Fruit fly (Drosophila melanogaster) whole organism, wandering third instar larva: ENCODE results near the gene slam.

Experiments
- Abd-B ChIP-seq: fragments of >200 bp; optimal IDR thresholded peaks from 2 replicates; lab custom pipeline; 2017; ENCODE audit warnings: missing biosample characterization, missing genetic modification characterization
- CG32264 ChIP-seq: fragments of 200-800 bp; sonication (Bioruptor generic); optimal IDR thresholded peaks from 2 replicates; lab custom pipeline; 2016; ENCODE audit warnings: missing biosample characterization, missing genetic modification characterization
- CG9705 ChIP-seq: fragments of 200-800 bp; sonication (Bioruptor generic); optimal IDR thresholded peaks from 2 replicates; lab custom pipeline; 2018; ENCODE audit warnings: missing biosample characterization, mild to moderate bottlenecking, missing genetic modification characterization
- CrebA ChIP-seq: fragments of 200-800 bp; sonication (Bioruptor generic); optimal IDR thresholded peaks from 2 replicates; lab custom pipeline; 2016; ENCODE audit warnings: missing biosample characterization, mild to moderate bottlenecking, missing genetic modification characterization, borderline replicate concordance
- Dfd ChIP-seq: fragments of >200 bp; optimal IDR thresholded peaks from 2 replicates; lab custom pipeline; 2017; ENCODE audit warnings: missing biosample characterization, missing genetic modification characterization
- Dif ChIP-seq: fragments of 200-275, 200-300 bp; sonication (Bioruptor generic); optimal IDR thresholded peaks from 2 replicates; lab custom pipeline; 2018; ENCODE audit warnings: missing biosample characterization, missing genetic modification characterization; ENCODE audit not compliant: partially characterized antibody
- GATAd ChIP-seq: sonication (Bioruptor generic); optimal IDR thresholded peaks from 2 replicates; lab custom pipeline; 2016; ENCODE audit warnings: missing biosample characterization, missing genetic modification characterization
- Hr78 ChIP-seq: fragments of >200 bp; optimal IDR thresholded peaks from 2 replicates; lab custom pipeline; 2017; ENCODE audit warnings: missing biosample characterization, missing genetic modification characterization
- Hr83 ChIP-seq: fragments of 200-300 bp; sonication (Bioruptor generic); optimal IDR thresholded peaks from 2 replicates; lab custom pipeline; 2016; ENCODE audit warnings: missing biosample characterization, mild to moderate bottlenecking, missing genetic modification characterization, moderate library complexity; ENCODE audit not compliant: poor library complexity, severe bottlenecking
- Jra ChIP-seq: sonication (Bioruptor generic); optimal IDR thresholded peaks from 2 replicates; lab custom pipeline; 2016; ENCODE audit warnings: missing biosample characterization, missing genetic modification characterization
- Mio ChIP-seq: sonication (Bioruptor generic); optimal IDR thresholded peaks from 2 replicates; lab custom pipeline; 2016; ENCODE audit warnings: missing biosample characterization, missing genetic modification characterization
- Myc ChIP-seq: fragments of >200 bp; optimal IDR thresholded peaks from 2 replicates; lab custom pipeline; 2017
- N ChIP-seq: fragments of >200 bp; optimal IDR thresholded peaks from 2 replicates; lab custom pipeline; 2018; ENCODE audit warnings: missing biosample characterization, missing external identifiers, missing genetic modification characterization
- OdsH ChIP-seq: fragments of 200-800 bp; sonication (Bioruptor generic); optimal IDR thresholded peaks from 2 replicates; lab custom pipeline; 2016; ENCODE audit warnings: missing biosample characterization, mild to moderate bottlenecking, missing genetic modification characterization
- Rel ChIP-seq, 2 experiments: fragments of 200-800 bp; sonication (Bioruptor generic) in 1 of 2; optimal IDR thresholded peaks; 2 replicates in 1 of 2; 3 replicates in 1 of 2; lab custom pipeline; 2016 to 2019; ENCODE audit warnings: mild to moderate bottlenecking in 2 of 2, missing biosample characterization in 2 of 2, missing genetic modification characterization in 2 of 2, moderate library complexity in 1 of 2
- Sp1 ChIP-seq: fragments of 200-800 bp; sonication (Bioruptor generic); optimal IDR thresholded peaks from 3 replicates; lab custom pipeline; 2019; ENCODE audit warnings: missing biosample characterization, mild to moderate bottlenecking, missing genetic modification characterization, moderate library complexity
- Vsx2 ChIP-seq: fragments of 200-300, 225-300 bp; sonication (Bioruptor generic); optimal IDR thresholded peaks from 2 replicates; lab custom pipeline; 2018; ENCODE audit warnings: missing biosample characterization, missing genetic modification characterization; ENCODE audit not compliant: partially characterized antibody
- br ChIP-seq: fragments of 200-800 bp; sonication (Bioruptor generic); optimal IDR thresholded peaks from 2 replicates; lab custom pipeline; 2016; ENCODE audit warnings: missing biosample characterization, missing genetic modification characterization
- dl ChIP-seq, 2 experiments: fragments of 175-275, 200-275 bp in 1 of 2; fragments of 200-275 bp in 1 of 2; sonication (Bioruptor generic); optimal IDR thresholded peaks; lab custom pipeline; 2018; ENCODE audit warnings: mild to moderate bottlenecking in 2 of 2, missing biosample characterization in 2 of 2, missing genetic modification characterization in 2 of 2, moderate library complexity in 2 of 2; ENCODE audit not compliant: partially characterized antibody in 2 of 2, insufficient read depth in 1 of 2
- dmrt93B ChIP-seq: fragments of 200-800 bp; sonication (Bioruptor generic); optimal IDR thresholded peaks from 2 replicates; lab custom pipeline; 2018; ENCODE audit warnings: missing biosample characterization, mild to moderate bottlenecking, missing genetic modification characterization
- ey ChIP-seq: fragments of 200-800 bp; sonication (Bioruptor generic); optimal IDR thresholded peaks from 2 replicates; lab custom pipeline; 2016; ENCODE audit warnings: missing biosample characterization, missing genetic modification characterization
- fru ChIP-seq: fragments of 200-800 bp; sonication (Bioruptor generic); optimal IDR thresholded peaks from 3 replicates; lab custom pipeline; 2016; ENCODE audit warnings: missing biosample characterization, mild to moderate bottlenecking, missing genetic modification characterization
- h ChIP-seq: fragments of 200-800 bp; sonication (Bioruptor generic); optimal IDR thresholded peaks from 3 replicates; lab custom pipeline; 2016; ENCODE audit warnings: missing biosample characterization, mild to moderate bottlenecking, missing genetic modification characterization
- lola ChIP-seq: fragments of >200 bp; optimal IDR thresholded peaks from 2 replicates; lab custom pipeline; 2017; ENCODE audit warnings: missing biosample characterization, missing genetic modification characterization
- psq ChIP-seq: fragments of 200-800 bp; sonication (Bioruptor generic); optimal IDR thresholded peaks from 3 replicates; lab custom pipeline; 2017; ENCODE audit warnings: missing biosample characterization, mild to moderate bottlenecking, missing genetic modification characterization, moderate library complexity
- rgr ChIP-seq: fragments of 200-800 bp; sonication (Bioruptor generic); optimal IDR thresholded peaks from 3 replicates; lab custom pipeline; 2016; ENCODE audit warnings: missing biosample characterization, mild to moderate bottlenecking, missing genetic modification characterization
- sage ChIP-seq: fragments of 200-800 bp; sonication (Bioruptor generic); optimal IDR thresholded peaks from 2 replicates; lab custom pipeline; 2016; ENCODE audit warnings: missing biosample characterization, mild to moderate bottlenecking, missing genetic modification characterization
- sv ChIP-seq: fragments of 200-800 bp; sonication (Bioruptor generic); optimal IDR thresholded peaks from 3 replicates; lab custom pipeline; 2016; ENCODE audit warnings: missing biosample characterization, missing genetic modification characterization
- tai ChIP-seq: sonication (Bioruptor generic); optimal IDR thresholded peaks from 2 replicates; lab custom pipeline; 2016; ENCODE audit warnings: missing biosample characterization, missing genetic modification characterization
- usp ChIP-seq: fragments of >200 bp; optimal IDR thresholded peaks from 2 replicates; lab custom pipeline; 2017; ENCODE audit warnings: missing biosample characterization, missing genetic modification characterization
- woc ChIP-seq: sonication (Bioruptor generic); optimal IDR thresholded peaks from 2 replicates; lab custom pipeline; 2016; ENCODE audit warnings: missing biosample characterization, mild to moderate bottlenecking, missing genetic modification characterization

slam gene

dm6 chr2L:6360059-6360458 is 12.1 kb upstream of the slam start:
- TF ChIP-seq rgr, result no peak

- no peak for TF ChIP-seq Dfd (GFP tag; lab: Kevin White, UChicago)
- TF ChIP-seq br, result no peak
- TF ChIP-seq h, result no peak
- no peak for TF ChIP-seq sage (GFP tag; lab: Kevin White, UChicago)
- TF ChIP-seq GATAd (GFP tag; lab: Kevin White, UChicago), result no peak
- TF ChIP-seq Hr78 (GFP tag; lab: Kevin White, UChicago), result no peak
- TF ChIP-seq Vsx2 (GFP tag; lab: Kevin White, UChicago), result no peak
- TF ChIP-seq CG32264, result no peak
- no peak for TF ChIP-seq N (GFP tag; lab: Kevin White, UChicago)
- TF ChIP-seq Myc (lab: Kevin White, UChicago), result no peak
These were observed 5.3 kb upstream of the slam start for dm6 chr2L:6366924-6367323.

- TF ChIP-seq psq (GFP tag; lab: Kevin White, UChicago) (no peak), Rel (GFP tag; optimal IDR thresholded peaks at IDR 0.05; lab: Kevin White, UChicago) (no peak), Rel (tag; optimal IDR thresholded peaks at IDR 0.05; lab: Kevin White, UChicago) (peak; percentile 65), ey (GFP tag; lab: Kevin White, UChicago) (no peak), N (GFP tag; lab: Kevin White, UChicago) (no peak), lola (GFP tag; lab: Kevin White, UChicago) (no peak), h (no peak)
- TF ChIP-seq, all 38 proteins: peak for 1
These were observed 4.7 kb upstream of the slam start, which contains the start of gene Nepl4 for dm6 chr2L:6367478-6367932. Gene Nepl4, plus strand, starts transcription at chr2L:6367882.

- TF ChIP-seq fru (GFP tag; lab: Kevin White, UChicago), result no peak
- TF ChIP-seq dmrt93B (GFP tag; lab: Kevin White, UChicago), result no peak
These were observed 2.9 kb upstream of the slam start for dm6 chr2L:6369286-6369685.

dm6 chr2L:6371025-6371641 is 1.1 kb upstream of the slam start:
- TF ChIP-seq tai (GFP tag; lab: Kevin White, UChicago) (no peak), Rel (GFP tag; optimal IDR thresholded peaks at IDR 0.05; lab: Kevin White, UChicago) (no peak), Rel (tag; optimal IDR thresholded peaks at IDR 0.05; lab: Kevin White, UChicago) (peak; percentile 2)

dm6 chr2L:6373141-6373540 is 953 bp downstream of the slam start:
- TF ChIP-seq usp (GFP tag; lab: Kevin White, UChicago) (no peak), OdsH (GFP tag; lab: Kevin White, UChicago) (no peak), Sp1 (GFP tag; lab: Kevin White, UChicago) (no peak)

dm6 chr2L:6379197-6379596 is 7.0 kb downstream of the slam start:
- TF ChIP-seq N (GFP tag; lab: Kevin White, UChicago) (no peak), Jra (GFP tag; lab: Kevin White, UChicago) (no peak), OdsH (GFP tag; lab: Kevin White, UChicago) (no peak), Mio (GFP tag; lab: Kevin White, UChicago) (no peak), Dif (no peak), CrebA (no peak), sage (GFP tag; lab: Kevin White, UChicago) (no peak), sv (no peak), woc (GFP tag; lab: Kevin White, UChicago) (no peak), fru (GFP tag; lab: Kevin White, UChicago) (no peak), Abd-B (GFP tag; lab: Kevin White, UChicago) (no peak), CG9705 (GFP tag; lab: Kevin White, UChicago) (no peak), Hr83 (GFP tag; lab: Kevin White, UChicago) (no peak), ey (GFP tag; lab: Kevin White, UChicago) (no peak), Hr78 (GFP tag; lab: Kevin White, UChicago) (no peak), dl (GFP tag; optimal IDR thresholded peaks at IDR 0.05; lab: Kevin White, UChicago; ENCODE audit: insufficient read depth in 1 of 2, partially characterized antibody in 2 of 2) (no peak), Sp1 (GFP tag; lab: Kevin White, UChicago) (no peak)
- TF ChIP-seq, all 38 proteins: peak for 0
